Worm (Caenorhabditis elegans): ENCODE data around the gene ptp-1.
A peak's percentile ranks its signal among the peaks of the same experiment; 100 is the strongest.

The ptp-1 gene

ce11 chrIII:3549750-3550149 lies 40.8 kb upstream of the ptp-1 start, which contains the start of gene C54C6.5:
C54C6.5 (minus strand) TSS chrIII:3549850.
- TF ChIP-seq ceh-39 (tag; optimal IDR thresholded peaks at IDR 0.05) (no peak), ztf-11 (tag; optimal IDR thresholded peaks at IDR 0.05) (no peak), mep-1 (tag; optimal IDR thresholded peaks at IDR 0.05) (no peak), nhr-76 (tag; optimal IDR thresholded peaks at IDR 0.05) (no peak)

- no peak for TF ChIP-seq elt-1 (tag; optimal IDR thresholded peaks at IDR 0.05; ENCODE audit: borderline replicate concordance, insufficient read depth)
- no peak for TF ChIP-seq nhr-76 (tag; optimal IDR thresholded peaks at IDR 0.05)
- TF ChIP-seq lin-13 (tag; optimal IDR thresholded peaks at IDR 0.05) = no peak
- TF ChIP-seq nhr-12 (tag; optimal IDR thresholded peaks at IDR 0.05) = no peak
- TF ChIP-seq cnd-1 (tag; optimal IDR thresholded peaks at IDR 0.05) = no peak
- no peak for TF ChIP-seq zip-8 (tag; optimal IDR thresholded peaks at IDR 0.05)
- TF ChIP-seq mab-5 (tag; optimal IDR thresholded peaks at IDR 0.05) = no peak
- no peak for TF ChIP-seq ham-2 (GFP tag; optimal IDR thresholded peaks at IDR 0.05)
- TF ChIP-seq sem-2 (GFP tag; optimal IDR thresholded peaks at IDR 0.05) = no peak
- no peak for TF ChIP-seq ztf-11 (tag; optimal IDR thresholded peaks at IDR 0.05)
- no peak for TF ChIP-seq elt-3 (tag; optimal IDR thresholded peaks at IDR 0.05)
- TF ChIP-seq nhr-2 (tag; optimal IDR thresholded peaks at IDR 0.05) = no peak
- TF ChIP-seq mls-2 (tag; optimal IDR thresholded peaks at IDR 0.05) = no peak
- TF ChIP-seq lin-32 (GFP tag; optimal IDR thresholded peaks at IDR 0.05) = no peak
- TF ChIP-seq tbx-8 (GFP tag; optimal IDR thresholded peaks at IDR 0.05) = no peak
- TF ChIP-seq sptf-1 (tag; optimal IDR thresholded peaks at IDR 0.05) = no peak
- no peak for TF ChIP-seq snpc-4 (tag; optimal IDR thresholded peaks at IDR 0.05)
- TF ChIP-seq nhr-28 (tag; optimal IDR thresholded peaks at IDR 0.05) = no peak
- TF ChIP-seq blmp-1 (tag; optimal IDR thresholded peaks at IDR 0.05) = no peak
- no peak for TF ChIP-seq ceh-43 (GFP tag; optimal IDR thresholded peaks at IDR 0.05)
Observed at ce11 chrIII:3550364-3550763, 40.2 kb upstream of the ptp-1 start.

- TF ChIP-seq cnd-1 (tag; optimal IDR thresholded peaks at IDR 0.05) (no peak), ceh-39 (tag; optimal IDR thresholded peaks at IDR 0.05) (no peak), unc-62 (GFP tag; optimal IDR thresholded peaks at IDR 0.05) (no peak), drap-1 (GFP tag; optimal IDR thresholded peaks at IDR 0.05) (no peak), ham-2 (GFP tag; optimal IDR thresholded peaks at IDR 0.05) (no peak), snpc-4 (tag; optimal IDR thresholded peaks at IDR 0.05) (no peak), lin-32 (GFP tag; optimal IDR thresholded peaks at IDR 0.05) (no peak)
Observed at ce11 chrIII:3553349-3553748, 37.2 kb upstream of the ptp-1 start, which contains the start of gene C54C6.4. C54C6.4 (plus strand) TSS chrIII:3553649.

- TF ChIP-seq ces-1 (GFP tag; optimal IDR thresholded peaks at IDR 0.05) = peak; percentile 9
- TF ChIP-seq sem-2 (GFP tag; optimal IDR thresholded peaks at IDR 0.05) = no peak
Observed at ce11 chrIII:3560235-3560634, 30.3 kb upstream of the ptp-1 start.

ce11 chrIII:3562276-3562675 lies 28.2 kb upstream of the ptp-1 start:
- TF ChIP-seq unc-62 (GFP tag; optimal IDR thresholded peaks at IDR 0.05) (no peak), mab-5 (tag; optimal IDR thresholded peaks at IDR 0.05) (no peak), lin-32 (GFP tag; optimal IDR thresholded peaks at IDR 0.05) (no peak), nhr-237 (tag; optimal IDR thresholded peaks at IDR 0.05) (no peak), snpc-4 (tag; optimal IDR thresholded peaks at IDR 0.05) (no peak)

- no peak for TF ChIP-seq ceh-39 (tag; optimal IDR thresholded peaks at IDR 0.05)
- no peak for TF ChIP-seq hlh-1 (tag; optimal IDR thresholded peaks at IDR 0.05)
- TF ChIP-seq nhr-28 (tag; optimal IDR thresholded peaks at IDR 0.05) = no peak
- no peak for TF ChIP-seq sptf-1 (tag; optimal IDR thresholded peaks at IDR 0.05)
- no peak for TF ChIP-seq ceh-43 (GFP tag; optimal IDR thresholded peaks at IDR 0.05)
- TF ChIP-seq lsy-2 (tag; optimal IDR thresholded peaks at IDR 0.05) = no peak
- no peak for TF ChIP-seq sem-2 (GFP tag; optimal IDR thresholded peaks at IDR 0.05)
- TF ChIP-seq nhr-2 (tag; optimal IDR thresholded peaks at IDR 0.05) = no peak
- no peak for TF ChIP-seq ztf-11 (tag; optimal IDR thresholded peaks at IDR 0.05)
Observed at ce11 chrIII:3564762-3565359, 25.7 kb upstream of the ptp-1 start.

- TF ChIP-seq unc-39 (tag; optimal IDR thresholded peaks at IDR 0.05) (no peak), zip-8 (tag; optimal IDR thresholded peaks at IDR 0.05) (no peak), ceh-83 (GFP tag; optimal IDR thresholded peaks at IDR 0.05) (peak; percentile 16), flh-1 (GFP tag; optimal IDR thresholded peaks at IDR 0.05) (no peak), hlh-1 (tag; optimal IDR thresholded peaks at IDR 0.05) (no peak), ces-1 (GFP tag; optimal IDR thresholded peaks at IDR 0.05) (no peak), elt-3 (tag; optimal IDR thresholded peaks at IDR 0.05) (no peak), ceh-39 (tag; optimal IDR thresholded peaks at IDR 0.05) (no peak), nhr-76 (tag; optimal IDR thresholded peaks at IDR 0.05) (no peak), sptf-1 (tag; optimal IDR thresholded peaks at IDR 0.05) (peak; percentile 27), mls-2 (tag; optimal IDR thresholded peaks at IDR 0.05) (no peak)
Observed at ce11 chrIII:3566785-3567184, 23.7 kb upstream of the ptp-1 start.

Measured in whole organism, mixed stage, embryonic.